Worm (Caenorhabditis elegans) whole organism, L3 larva: Measurements from ENCODE around the gene K10D11.6.

ENCODE experiments used
- nfya-1 ChIP-seq: sonication (generic microtip); optimal IDR thresholded peaks from 2 replicates; lab custom pipeline; 2017; ENCODE audit warnings: missing genetic modification characterization, mild to moderate bottlenecking, missing compliant biosample characterization, antibody characterized with exemption, moderate library complexity; ENCODE audit not compliant: insufficient read depth
- nhr-77 ChIP-seq: fragments of 150-350 bp; optimal IDR thresholded peaks from 2 replicates; lab custom pipeline; 2014; ENCODE audit warnings: missing biosample characterization, missing genetic modification characterization
- pqm-1 ChIP-seq: fragments of 150-350 bp; optimal IDR thresholded peaks from 2 replicates; lab custom pipeline; 2017; ENCODE audit warnings: missing biosample characterization, missing genetic modification characterization, inconsistent platforms
- zag-1 ChIP-seq: fragments of 150-350 bp; optimal IDR thresholded peaks from 2 replicates; lab custom pipeline; 2014; ENCODE audit warnings: missing biosample characterization, missing genetic modification characterization

DNA sequence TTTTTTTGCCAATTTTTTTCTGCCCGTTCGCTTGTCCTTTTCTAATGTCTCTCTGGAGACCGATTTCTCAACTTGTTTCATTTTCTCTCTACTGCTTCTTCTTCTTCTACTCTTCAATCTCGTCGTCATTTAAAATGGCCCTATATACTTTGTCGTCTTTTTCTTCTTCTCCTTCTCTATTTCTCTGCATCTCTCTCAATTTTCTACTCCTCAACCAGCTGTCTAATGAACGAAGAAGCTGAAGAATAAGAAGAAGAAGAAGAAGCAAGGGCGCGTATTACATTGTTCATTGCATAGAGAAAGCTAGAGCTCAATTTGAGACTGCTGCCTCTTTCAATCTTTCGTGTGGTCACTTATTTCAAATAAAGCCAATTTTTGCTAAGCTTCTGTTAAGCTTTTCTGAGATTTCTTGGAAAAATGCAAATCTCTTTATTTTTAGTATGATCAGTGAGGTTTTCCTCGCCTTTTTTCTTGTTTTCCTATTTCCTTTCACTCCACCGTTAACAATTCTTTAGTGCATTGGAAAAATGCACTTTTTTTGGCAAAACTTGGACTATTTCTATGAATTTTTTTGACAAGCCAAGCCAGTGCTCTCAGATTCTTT is 26.6 kb upstream of the K10D11.6 start:
- no peak for TF ChIP-seq nhr-77 (tag; lab: Kevin White, UChicago)
- TF ChIP-seq nfya-1 (tag; lab: Kevin White, UChicago), result peak; percentile 38
- no peak for TF ChIP-seq pqm-1 (tag; lab: Kevin White, UChicago)
- TF ChIP-seq zag-1 (tag; lab: Kevin White, UChicago), result no peak
